Worm (Caenorhabditis elegans) whole organism, L4 larva: ENCODE results near the gene idpp-6.

Source experiments
- F10B5.3 ChIP-seq: sonication (generic microtip); optimal IDR thresholded peaks from 2 replicates; lab custom pipeline; 2016; ENCODE audit warnings: mild to moderate bottlenecking, missing genetic modification characterization, missing compliant biosample characterization
- F49E8.2 ChIP-seq: sonication (generic microtip); optimal IDR thresholded peaks from 2 replicates; lab custom pipeline; 2016; ENCODE audit warnings: missing compliant biosample characterization, mild to moderate bottlenecking, missing genetic modification characterization, borderline replicate concordance
- R02D3.7 ChIP-seq: fragments of 150-350 bp; sonication (generic microtip); optimal IDR thresholded peaks from 3 replicates; lab custom pipeline; 2014; ENCODE audit warnings: missing biosample characterization, missing genetic modification characterization
- T20F7.1 ChIP-seq: fragments of 200-800 bp; sonication (Bioruptor generic); optimal IDR thresholded peaks from 2 replicates; lab custom pipeline; 2018; ENCODE audit warnings: mild to moderate bottlenecking, missing genetic modification characterization, missing compliant biosample characterization
- T26A8.4 ChIP-seq: fragments of 200-800 bp; sonication (Bioruptor generic); IDR thresholded peaks from 2 replicates; pipeline ENCODE4 v1.3.6; 2022; ENCODE audit warnings: missing genetic modification characterization, missing compliant biosample characterization
- Y105C5A.15 ChIP-seq: fragments of 200-800 bp; sonication (Bioruptor generic); IDR thresholded peaks from 2 replicates; pipeline ENCODE4 v1.3.6; 2022; ENCODE audit warnings: missing genetic modification characterization, missing compliant biosample characterization
- Y48G9A.11 ChIP-seq: fragments of 200-800 bp; sonication (Bioruptor generic); IDR thresholded peaks from 2 replicates; pipeline ENCODE4 v1.3.6; 2022; ENCODE audit warnings: missing genetic modification reagents, missing genetic modification characterization, missing compliant biosample characterization
- Y75B8A.6 ChIP-seq: fragments of 200-800 bp; sonication (Bioruptor generic); IDR thresholded peaks from 2 replicates; pipeline ENCODE4 v1.3.6; 2022; ENCODE audit warnings: missing genetic modification reagents, missing genetic modification characterization, missing compliant biosample characterization
- ZK337.2 ChIP-seq: fragments of 200-800 bp; sonication (Bioruptor generic); IDR thresholded peaks from 2 replicates; pipeline ENCODE4 v1.3.6; 2022; ENCODE audit warnings: missing genetic modification reagents, missing genetic modification characterization, missing compliant biosample characterization
- ama-1 ChIP-seq: fragments of 150-350 bp; optimal IDR thresholded peaks from 2 replicates; lab custom pipeline; 2014; ENCODE audit warnings: inconsistent platforms, mixed read lengths
- arid-1 ChIP-seq: fragments of 200-800 bp; sonication (Bioruptor generic); conservative IDR thresholded peaks from 2 replicates; pipeline ENCODE4 v1.3.6; 2022; ENCODE audit warnings: missing genetic modification reagents, missing genetic modification characterization, missing compliant biosample characterization
- ceh-20 ChIP-seq: fragments of 200-800 bp; sonication (Bioruptor generic); IDR thresholded peaks from 2 replicates; pipeline ENCODE4 v1.3.6; 2022; ENCODE audit warnings: missing genetic modification reagents, missing genetic modification characterization, missing compliant biosample characterization
- ceh-44 ChIP-seq: fragments of 200-800 bp; sonication (Bioruptor generic); IDR thresholded peaks from 2 replicates; pipeline ENCODE4 v1.3.6; 2022; ENCODE audit warnings: missing genetic modification reagents, missing genetic modification characterization, missing compliant biosample characterization
- ceh-82 ChIP-seq: sonication (generic microtip); optimal IDR thresholded peaks from 2 replicates; lab custom pipeline; 2017; ENCODE audit warnings: missing biosample characterization, missing genetic modification characterization
- ctbp-1 ChIP-seq: fragments of 200-800 bp; sonication (Bioruptor generic); IDR thresholded peaks from 2 replicates; pipeline ENCODE4 v1.3.6; 2022; ENCODE audit warnings: missing genetic modification reagents, missing genetic modification characterization, missing compliant biosample characterization
- daf-12 ChIP-seq: fragments of 150-350 bp; optimal IDR thresholded peaks from 2 replicates; lab custom pipeline; 2014; ENCODE audit warnings: missing biosample characterization, missing genetic modification reagents, missing genetic modification characterization
- daf-16 ChIP-seq, 3 experiments: sonication (generic microtip); optimal IDR thresholded peaks; 2 replicates each; lab custom pipeline; 2016 to 2017; ENCODE audit warnings: missing genetic modification characterization in 3 of 3, missing genetic modification reagents in 3 of 3, mild to moderate bottlenecking in 2 of 3, missing compliant biosample characterization in 2 of 3, missing biosample characterization in 1 of 3, moderate library complexity in 1 of 3
- daf-19 ChIP-seq: fragments of 200-800 bp; sonication (Bioruptor generic); conservative IDR thresholded peaks from 2 replicates; pipeline ENCODE4 v1.3.6; 2022; ENCODE audit warnings: missing genetic modification characterization, missing compliant biosample characterization
- daf-8 ChIP-seq: fragments of 200-800 bp; sonication (Bioruptor generic); IDR thresholded peaks from 2 replicates; pipeline ENCODE4 v1.3.6; 2022; ENCODE audit warnings: missing genetic modification characterization, missing compliant biosample characterization
- dmd-6 ChIP-seq: fragments of 200-800 bp; sonication (Bioruptor generic); IDR thresholded peaks from 2 replicates; pipeline ENCODE4 v1.3.6; 2022; ENCODE audit warnings: missing genetic modification reagents, missing genetic modification characterization, missing compliant biosample characterization
- dmd-8 ChIP-seq: fragments of 200-800 bp; sonication (Bioruptor generic); IDR thresholded peaks from 2 replicates; pipeline ENCODE4 v1.3.6; 2022; ENCODE audit warnings: missing genetic modification characterization, missing compliant biosample characterization
- egl-43 ChIP-seq: fragments of 200-800 bp; sonication (Bioruptor generic); IDR thresholded peaks from 2 replicates; pipeline ENCODE4 v1.3.6; 2022; ENCODE audit warnings: missing genetic modification reagents, missing genetic modification characterization, missing compliant biosample characterization
- hif-1 ChIP-seq, 2 experiments: sonication (generic microtip); optimal IDR thresholded peaks; 2 replicates each; lab custom pipeline; 2016 to 2017; ENCODE audit warnings: missing compliant biosample characterization in 2 of 2, missing genetic modification characterization in 2 of 2, missing genetic modification reagents in 2 of 2, missing genotype in 2 of 2, mild to moderate bottlenecking in 1 of 2
- hlh-11 ChIP-seq: fragments of 200-800 bp; sonication (Bioruptor generic); optimal IDR thresholded peaks from 2 replicates; lab custom pipeline; 2018; ENCODE audit warnings: mild to moderate bottlenecking, missing genetic modification characterization, missing compliant biosample characterization
- hmg-1.1 ChIP-seq: fragments of 200-800 bp; sonication (Bioruptor generic); IDR thresholded peaks from 2 replicates; pipeline ENCODE4 v1.3.6; 2022; ENCODE audit warnings: missing genetic modification reagents, missing genetic modification characterization, missing compliant biosample characterization
- lim-7 ChIP-seq: fragments of 200-800 bp; sonication (Bioruptor generic); IDR thresholded peaks from 2 replicates; pipeline ENCODE4 v1.3.6; 2022; ENCODE audit warnings: missing genetic modification characterization, missing compliant biosample characterization
- lin-1 ChIP-seq: fragments of 200-800 bp; sonication (Bioruptor generic); IDR thresholded peaks from 2 replicates; pipeline ENCODE4 v1.3.6; 2022; ENCODE audit warnings: missing genetic modification reagents, missing genetic modification characterization, missing compliant biosample characterization
- lin-15B ChIP-seq: fragments of 150-350 bp; sonication (generic microtip); optimal IDR thresholded peaks from 3 replicates; lab custom pipeline; 2014; ENCODE audit warnings: missing biosample characterization, missing genetic modification characterization
- lin-29 ChIP-seq: fragments of 200-800 bp; sonication (Bioruptor generic); IDR thresholded peaks from 2 replicates; pipeline ENCODE4 v1.3.6; 2022; ENCODE audit warnings: missing genetic modification reagents, missing genetic modification characterization, missing compliant biosample characterization
- lin-39 ChIP-seq: fragments of 150-350 bp; optimal IDR thresholded peaks from 2 replicates; lab custom pipeline; 2014; ENCODE audit warnings: missing biosample characterization, missing genetic modification reagents, missing genetic modification characterization
- lir-3 ChIP-seq: sonication (generic microtip); optimal IDR thresholded peaks from 2 replicates; lab custom pipeline; 2016; ENCODE audit warnings: mild to moderate bottlenecking, missing genetic modification characterization, missing compliant biosample characterization
- madf-5 ChIP-seq, 2 experiments: fragments of 200-800 bp; sonication (Bioruptor generic); IDR thresholded peaks; 2 replicates each; pipeline ENCODE4 v1.3.6; 2022; ENCODE audit warnings: missing compliant biosample characterization in 2 of 2, missing genetic modification characterization in 2 of 2
- madf-9 ChIP-seq: fragments of 200-800 bp; sonication (Bioruptor generic); conservative IDR thresholded peaks from 2 replicates; pipeline ENCODE4 v1.3.6; 2022; ENCODE audit warnings: missing genetic modification reagents, missing genetic modification characterization, missing compliant biosample characterization
- mdl-1 ChIP-seq, 2 experiments: fragments of 150-350 bp in 1 of 2; sonication (generic microtip) in 1 of 2; optimal IDR thresholded peaks; 2 replicates each; lab custom pipeline; 2014 to 2017; ENCODE audit warnings: missing biosample characterization in 2 of 2, missing genetic modification characterization in 2 of 2
- mep-1 ChIP-seq: fragments of 150-350 bp; sonication (generic microtip); optimal IDR thresholded peaks from 3 replicates; lab custom pipeline; 2014; ENCODE audit warnings: missing biosample characterization, missing genetic modification characterization
- mes-2 ChIP-seq: sonication (generic microtip); optimal IDR thresholded peaks from 2 replicates; lab custom pipeline; 2016; ENCODE audit warnings: missing genotype, mild to moderate bottlenecking, missing genetic modification characterization, missing compliant biosample characterization; ENCODE audit not compliant: poor library complexity, severe bottlenecking
- mxl-3 ChIP-seq: fragments of 200-800 bp; sonication (Bioruptor generic); optimal IDR thresholded peaks from 2 replicates; lab custom pipeline; 2018; ENCODE audit warnings: mild to moderate bottlenecking, missing genetic modification characterization, missing compliant biosample characterization
- nhr-10 ChIP-seq: fragments of 150-350 bp; optimal IDR thresholded peaks from 2 replicates; lab custom pipeline; 2014; ENCODE audit warnings: missing biosample characterization, missing genetic modification characterization
- nhr-11 ChIP-seq: fragments of 150-350 bp; optimal IDR thresholded peaks from 2 replicates; lab custom pipeline; 2014; ENCODE audit warnings: missing biosample characterization, missing genetic modification characterization
- nhr-42 ChIP-seq: fragments of 200-800 bp; sonication (Bioruptor generic); IDR thresholded peaks from 2 replicates; pipeline ENCODE4 v1.3.6; 2022; ENCODE audit warnings: missing genetic modification characterization, missing compliant biosample characterization
- nhr-76 ChIP-seq: fragments of 150-350 bp; optimal IDR thresholded peaks from 2 replicates; lab custom pipeline; 2014; ENCODE audit warnings: missing biosample characterization, missing genetic modification characterization
- pha-4 ChIP-seq, 2 experiments: fragments of 150-350 bp in 1 of 2; fragments of 200-800 bp in 1 of 2; sonication (Bioruptor generic) in 1 of 2; IDR thresholded peaks in 1 of 2; optimal IDR thresholded peaks in 1 of 2; 2 replicates each; pipeline versions ENCODE4 v1.3.6 to Lab custom; 2014 to 2022; ENCODE audit warnings: missing genetic modification characterization in 2 of 2, missing genetic modification reagents in 2 of 2, missing biosample characterization in 1 of 2, missing compliant biosample characterization in 1 of 2
- rbr-2 ChIP-seq: sonication (generic microtip); optimal IDR thresholded peaks from 2 replicates; lab custom pipeline; 2016; ENCODE audit warnings: missing genotype, missing genetic modification characterization, missing compliant biosample characterization
- set-16 ChIP-seq: fragments of 200-800 bp; sonication (Bioruptor generic); IDR thresholded peaks from 2 replicates; pipeline ENCODE4 v1.3.6; 2022; ENCODE audit warnings: missing genetic modification reagents, missing genetic modification characterization, missing compliant biosample characterization
- snpc-1.2 ChIP-seq: fragments of 200-800 bp; sonication (Bioruptor generic); IDR thresholded peaks from 2 replicates; pipeline ENCODE4 v1.3.6; 2022; ENCODE audit warnings: missing genetic modification reagents, missing genetic modification characterization, missing compliant biosample characterization
- spr-3 ChIP-seq: fragments of 200-800 bp; sonication (Bioruptor generic); optimal IDR thresholded peaks from 2 replicates; lab custom pipeline; 2018; ENCODE audit warnings: mild to moderate bottlenecking, missing genetic modification characterization, missing compliant biosample characterization
- tag-97 ChIP-seq: fragments of 200-800 bp; sonication (Bioruptor generic); IDR thresholded peaks from 2 replicates; pipeline ENCODE4 v1.3.6; 2022; ENCODE audit warnings: missing genetic modification characterization, missing compliant biosample characterization
- unc-39 ChIP-seq: sonication (generic microtip); optimal IDR thresholded peaks from 2 replicates; lab custom pipeline; 2017; ENCODE audit warnings: missing biosample characterization, missing genetic modification characterization
- vab-7 ChIP-seq: fragments of 200-800 bp; sonication (Bioruptor generic); IDR thresholded peaks from 2 replicates; pipeline ENCODE4 v1.3.6; 2022; ENCODE audit warnings: missing genetic modification reagents, missing genetic modification characterization, missing compliant biosample characterization
- zip-11 ChIP-seq: fragments of 200-800 bp; sonication (Bioruptor generic); IDR thresholded peaks from 2 replicates; pipeline ENCODE4 v1.3.6; 2022; ENCODE audit warnings: missing genetic modification characterization, missing compliant biosample characterization

idpp-6 gene

DNA sequence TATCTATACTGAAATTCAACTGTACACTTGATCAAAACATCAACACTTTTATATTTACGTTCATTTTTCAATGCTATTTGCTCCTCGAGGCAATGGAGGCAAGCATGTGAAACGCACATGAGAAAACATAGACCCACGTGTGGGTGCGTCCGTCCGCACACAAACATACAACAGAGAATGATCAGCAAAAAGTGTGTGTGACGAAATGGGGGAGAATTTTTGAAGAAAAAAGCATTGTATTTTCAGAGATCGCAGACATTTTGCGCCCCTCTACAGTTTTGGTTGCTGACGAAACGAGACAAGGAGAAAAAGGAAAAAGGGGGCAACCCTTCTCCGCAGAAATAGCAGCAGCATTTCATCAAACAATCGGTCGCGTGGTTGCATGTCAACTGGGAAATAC lies 32.8 kb upstream of the idpp-6 start (continued):
- TF ChIP-seq ceh-82 (tag; lab: Kevin White, UChicago) (no peak), ZK337.2 (GFP tag; lab: Robert Waterston, UW) (no peak), unc-39 (tag; lab: Kevin White, UChicago) (no peak), madf-9 (GFP tag; lab: Robert Waterston, UW) (peak; percentile 41; the same call in 1 of the 2 replicates), Y48G9A.11 (GFP tag; lab: Robert Waterston, UW) (no peak), tag-97 (GFP tag; lab: Robert Waterston, UW) (no peak), lin-29 (GFP tag; lab: Robert Waterston, UW) (peak; percentile 44; the same call in 1 of the 2 replicates), madf-5 (GFP tag; IDR thresholded peaks at IDR 0.05; lab: Robert Waterston, UW) (no peak), Y105C5A.15 (GFP tag; lab: Robert Waterston, UW) (no peak), zip-11 (GFP tag; lab: Robert Waterston, UW) (no peak), ceh-44 (GFP tag; lab: Robert Waterston, UW) (no peak), nhr-10 (tag; lab: Kevin White, UChicago) (peak; percentile 90), vab-7 (GFP tag; lab: Robert Waterston, UW) (no peak), spr-3 (GFP tag; lab: Kevin White, UChicago) (no peak), daf-19 (no peak), hif-1 (tag; optimal IDR thresholded peaks at IDR 0.05; lab: Kevin White, UChicago) (peak; percentile 64 to 84), dmd-6 (peak; percentile 98), arid-1 (GFP tag; lab: Robert Waterston, UW) (0 out of 2 replicates have a peak, but pooled peaks have one; percentile 39), hmg-1.1 (GFP tag; lab: Robert Waterston, UW) (peak; percentile 58), Y75B8A.6 (no peak), T26A8.4 (peak; percentile 68), mes-2 (tag; lab: Kevin White, UChicago) (peak; percentile 73), daf-12 (no peak), lim-7 (GFP tag; lab: Robert Waterston, UW) (no peak), hlh-11 (tag; lab: Kevin White, UChicago) (peak; percentile 99), mxl-3 (peak; percentile 89), ceh-20 (GFP tag; lab: Robert Waterston, UW) (0 out of 2 replicates have a peak, but pooled peaks have one; percentile 47), snpc-1.2 (GFP tag; lab: Robert Waterston, UW) (no peak), dmd-8 (GFP tag; lab: Robert Waterston, UW) (no peak), F49E8.2 (tag; lab: Kevin White, UChicago) (no peak), mep-1 (peak; percentile 87), pha-4 (GFP tag; IDR thresholded peaks at IDR 0.05; lab: Robert Waterston, UW) (peak; percentile 85), pha-4 (tag; optimal IDR thresholded peaks at IDR 0.05; lab: Kevin White, UChicago) (peak; percentile 93), F10B5.3 (peak; percentile 73), mdl-1 (tag; optimal IDR thresholded peaks at IDR 0.05; lab: Kevin White, UChicago) (peak in 1 of 2 experiments; percentile 100), ctbp-1 (GFP tag; lab: Robert Waterston, UW) (peak; percentile 52; the same call in 1 of the 2 replicates), lin-15B (tag; lab: Kevin White, UChicago) (no peak), set-16 (GFP tag; lab: Robert Waterston, UW) (peak; percentile 45; the same call in 1 of the 2 replicates), daf-8 (GFP tag; lab: Robert Waterston, UW) (no peak), rbr-2 (tag; lab: Kevin White, UChicago) (peak; percentile 66), lir-3 (tag; lab: Kevin White, UChicago) (no peak), ama-1 (lab: Kevin White, UChicago) (no peak), lin-39 (tag; lab: Kevin White, UChicago) (no peak), nhr-11 (tag; lab: Kevin White, UChicago) (peak; percentile 77), daf-16 (GFP tag; optimal IDR thresholded peaks at IDR 0.05; lab: Kevin White, UChicago) (peak; percentile 53 to 95), daf-16 (tag; optimal IDR thresholded peaks at IDR 0.05; lab: Kevin White, UChicago) (peak; percentile 98), R02D3.7 (tag; lab: Kevin White, UChicago) (no peak), T20F7.1 (peak; percentile 45), egl-43 (GFP tag; lab: Robert Waterston, UW) (peak; percentile 65), nhr-76 (tag; lab: Kevin White, UChicago) (peak; percentile 38), nhr-42 (0 out of 2 replicates have a peak, but pooled peaks have one; percentile 38), lin-1 (GFP tag; lab: Robert Waterston, UW) (peak; percentile 87)
